Worm (Caenorhabditis elegans): Measurements from ENCODE around the gene clec-146.

clec-146 gene

ce11 chrII:13574395-13574794, 19.2 kb downstream of the clec-146 start:
- TF ChIP-seq F13C5.2 (tag; optimal IDR thresholded peaks at IDR 0.05), result no peak
- TF ChIP-seq pes-1 (GFP tag; IDR thresholded peaks at IDR 0.05), result no peak
- TF ChIP-seq scrt-1 (GFP tag; IDR thresholded peaks at IDR 0.05), result no peak
- TF ChIP-seq B0310.2 (tag; optimal IDR thresholded peaks at IDR 0.05), result no peak
- no peak for TF ChIP-seq flt-1 (GFP tag; IDR thresholded peaks at IDR 0.05)
- TF ChIP-seq hmbx-1 (tag; optimal IDR thresholded peaks at IDR 0.05), result no peak
- no peak for TF ChIP-seq tra-4 (tag; optimal IDR thresholded peaks at IDR 0.05)
- TF ChIP-seq ceh-13 (GFP tag; optimal IDR thresholded peaks at IDR 0.05), result no peak
- no peak for TF ChIP-seq aly-1 (tag; optimal IDR thresholded peaks at IDR 0.05)
- TF ChIP-seq hnd-1 (tag; optimal IDR thresholded peaks at IDR 0.05), result no peak

ce11 chrII:13567871-13568270, 25.7 kb downstream of the clec-146 start, which contains the start of gene Y48E1B.3:
Gene Y48E1B.3 (minus strand): TSS chrII:13567971.
- no peak for TF ChIP-seq aly-1 (tag; optimal IDR thresholded peaks at IDR 0.05)
- no peak for TF ChIP-seq tbx-37 (GFP tag; conservative IDR thresholded peaks at IDR 0.05)
- no peak for TF ChIP-seq tra-4 (tag; optimal IDR thresholded peaks at IDR 0.05)
- no peak for TF ChIP-seq sea-1 (GFP tag; conservative IDR thresholded peaks at IDR 0.05)
- no peak for TF ChIP-seq tbx-11 (GFP tag; IDR thresholded peaks at IDR 0.05)
- no peak for TF ChIP-seq pes-1 (GFP tag; IDR thresholded peaks at IDR 0.05)
- TF ChIP-seq ceh-36 (tag; optimal IDR thresholded peaks at IDR 0.05), result no peak
- no peak for TF ChIP-seq hnd-1 (tag; optimal IDR thresholded peaks at IDR 0.05)
- TF ChIP-seq hmg-4 (GFP tag; optimal IDR thresholded peaks at IDR 0.05), result no peak

- TF ChIP-seq F13C5.2 (tag; optimal IDR thresholded peaks at IDR 0.05) (no peak), pes-1 (GFP tag; IDR thresholded peaks at IDR 0.05) (no peak), tbx-37 (GFP tag; conservative IDR thresholded peaks at IDR 0.05) (no peak), hmg-4 (GFP tag; optimal IDR thresholded peaks at IDR 0.05) (no peak), hmbx-1 (tag; optimal IDR thresholded peaks at IDR 0.05) (no peak)
These were observed 33.0 kb downstream of the clec-146 start for ce11 chrII:13560553-13560952.

ce11 chrII:13547545-13547944, 46.0 kb downstream of the clec-146 start, which contains the start of gene ddl-2:
Gene ddl-2 (minus strand): TSS chrII:13547645.
- TF ChIP-seq pes-1 (GFP tag; IDR thresholded peaks at IDR 0.05) (no peak), B0310.2 (tag; optimal IDR thresholded peaks at IDR 0.05) (no peak), ceh-36 (tag; optimal IDR thresholded peaks at IDR 0.05) (no peak), ama-1 (optimal IDR thresholded peaks at IDR 0.05) (no peak), aly-1 (tag; optimal IDR thresholded peaks at IDR 0.05) (no peak), hmg-4 (GFP tag; optimal IDR thresholded peaks at IDR 0.05) (no peak), scrt-1 (GFP tag; IDR thresholded peaks at IDR 0.05) (no peak), hmbx-1 (tag; optimal IDR thresholded peaks at IDR 0.05) (no peak)

ce11 chrII:13542991-13543390, 50.6 kb downstream of the clec-146 start:
- no peak for TF ChIP-seq ceh-36 (tag; optimal IDR thresholded peaks at IDR 0.05)
- TF ChIP-seq sea-1 (GFP tag; conservative IDR thresholded peaks at IDR 0.05), result no peak
- no peak for TF ChIP-seq ceh-13 (GFP tag; optimal IDR thresholded peaks at IDR 0.05)
- no peak for TF ChIP-seq B0310.2 (tag; optimal IDR thresholded peaks at IDR 0.05)
- TF ChIP-seq tra-4 (tag; optimal IDR thresholded peaks at IDR 0.05), result no peak

ce11 chrII:13540956-13541355, 52.6 kb downstream of the clec-146 start, which contains the start of the genes noa-1 and Y48E1B.17:
Gene noa-1 (minus strand): TSS chrII:13541056.
Gene Y48E1B.17 (minus strand): TSS chrII:13541084.
- TF ChIP-seq pes-1 (GFP tag; IDR thresholded peaks at IDR 0.05) (no peak), tbx-11 (GFP tag; IDR thresholded peaks at IDR 0.05) (no peak), ama-1 (optimal IDR thresholded peaks at IDR 0.05) (no peak)
